Worm (Caenorhabditis elegans): ENCODE measurements around the gene twk-36.

twk-36 gene

ce11 chrV:17724704-17725103, 22.2 kb downstream of the twk-36 start, which contains the start of gene fat-5:
TSS of gene fat-5 (plus strand) at chrV:17725004.
- TF ChIP-seq nfya-1 (tag; optimal IDR thresholded peaks at IDR 0.05; ENCODE audit: insufficient read depth) (no peak), snpc-4 (tag; optimal IDR thresholded peaks at IDR 0.05) (no peak), jun-1 (tag; optimal IDR thresholded peaks at IDR 0.05) (no peak), fkh-2 (tag; optimal IDR thresholded peaks at IDR 0.05) (no peak), zag-1 (tag; optimal IDR thresholded peaks at IDR 0.05) (no peak), ceh-16 (tag; optimal IDR thresholded peaks at IDR 0.05) (no peak), pqm-1 (tag; optimal IDR thresholded peaks at IDR 0.05) (no peak), pha-4 (tag; optimal IDR thresholded peaks at IDR 0.05) (no peak)

ce11 chrV:17723142-17723781, 23.6 kb downstream of the twk-36 start:
- peak; percentile 20 for TF ChIP-seq pha-4 (tag; optimal IDR thresholded peaks at IDR 0.05)
- no peak for TF ChIP-seq nhr-77 (tag; optimal IDR thresholded peaks at IDR 0.05)
- TF ChIP-seq elt-3 (tag; optimal IDR thresholded peaks at IDR 0.05), result no peak
- TF ChIP-seq nhr-76 (tag; optimal IDR thresholded peaks at IDR 0.05), result no peak
- peak; percentile 8 for TF ChIP-seq nhr-23 (tag; optimal IDR thresholded peaks at IDR 0.05)
- peak; percentile 52 for TF ChIP-seq elt-2 (tag; optimal IDR thresholded peaks at IDR 0.05)
- TF ChIP-seq pqm-1 (tag; optimal IDR thresholded peaks at IDR 0.05), result peak; percentile 58

- no peak for TF ChIP-seq lsy-12 (tag; optimal IDR thresholded peaks at IDR 0.05)
- no peak for TF ChIP-seq nhr-237 (tag; optimal IDR thresholded peaks at IDR 0.05)
- TF ChIP-seq nhr-76 (tag; optimal IDR thresholded peaks at IDR 0.05), result no peak
- no peak for TF ChIP-seq ceh-28 (tag; optimal IDR thresholded peaks at IDR 0.05)
- TF ChIP-seq mml-1 (tag; optimal IDR thresholded peaks at IDR 0.05), result no peak
- TF ChIP-seq egl-5 (tag; optimal IDR thresholded peaks at IDR 0.05), result no peak
- no peak for TF ChIP-seq zag-1 (tag; optimal IDR thresholded peaks at IDR 0.05)
- no peak for TF ChIP-seq fkh-2 (tag; optimal IDR thresholded peaks at IDR 0.05)
- no peak for TF ChIP-seq pha-4 (tag; optimal IDR thresholded peaks at IDR 0.05)
- TF ChIP-seq tbx-2 (tag; optimal IDR thresholded peaks at IDR 0.05), result no peak
- no peak for TF ChIP-seq ztf-4 (tag; optimal IDR thresholded peaks at IDR 0.05)
- TF ChIP-seq nfya-1 (tag; optimal IDR thresholded peaks at IDR 0.05; ENCODE audit: insufficient read depth), result no peak
- no peak for TF ChIP-seq elt-1 (tag; optimal IDR thresholded peaks at IDR 0.05)
- no peak for TF ChIP-seq mdl-1 (tag; optimal IDR thresholded peaks at IDR 0.05)
- TF ChIP-seq nhr-77 (tag; optimal IDR thresholded peaks at IDR 0.05), result no peak
- no peak for TF ChIP-seq unc-62 (GFP tag; optimal IDR thresholded peaks at IDR 0.05)
- no peak for TF ChIP-seq ceh-16 (tag; optimal IDR thresholded peaks at IDR 0.05)
Measured at ce11 chrV:17722553-17722952, 24.3 kb downstream of the twk-36 start.

ce11 chrV:17721709-17722108, 25.1 kb downstream of the twk-36 start:
- no peak for TF ChIP-seq skn-1 (tag; optimal IDR thresholded peaks at IDR 0.05)
- no peak for TF ChIP-seq ZK546.5 (tag; optimal IDR thresholded peaks at IDR 0.05)
- no peak for TF ChIP-seq unc-62 (GFP tag; optimal IDR thresholded peaks at IDR 0.05)
- TF ChIP-seq elt-1 (tag; optimal IDR thresholded peaks at IDR 0.05), result no peak
- TF ChIP-seq lin-15B (tag; optimal IDR thresholded peaks at IDR 0.05), result no peak
- TF ChIP-seq hmg-11 (tag; optimal IDR thresholded peaks at IDR 0.05), result no peak
- TF ChIP-seq nhr-237 (tag; optimal IDR thresholded peaks at IDR 0.05), result no peak
- no peak for TF ChIP-seq unc-39 (tag; optimal IDR thresholded peaks at IDR 0.05)
- no peak for TF ChIP-seq daf-12 (tag; optimal IDR thresholded peaks at IDR 0.05)
- TF ChIP-seq pha-4 (tag; optimal IDR thresholded peaks at IDR 0.05), result peak; percentile 47
- TF ChIP-seq ceh-28 (tag; optimal IDR thresholded peaks at IDR 0.05), result peak; percentile 19
- no peak for TF ChIP-seq lsy-12 (tag; optimal IDR thresholded peaks at IDR 0.05)
- no peak for TF ChIP-seq nhr-28 (tag; optimal IDR thresholded peaks at IDR 0.05)
- no peak for TF ChIP-seq elt-3 (tag; optimal IDR thresholded peaks at IDR 0.05)
- TF ChIP-seq pqm-1 (tag; optimal IDR thresholded peaks at IDR 0.05), result peak; percentile 98
- TF ChIP-seq nhr-23 (tag; optimal IDR thresholded peaks at IDR 0.05), result no peak
- TF ChIP-seq fos-1 (tag; optimal IDR thresholded peaks at IDR 0.05), result no peak
- peak; percentile 35 for TF ChIP-seq egl-27 (tag; optimal IDR thresholded peaks at IDR 0.05)
- TF ChIP-seq elt-2 (tag; optimal IDR thresholded peaks at IDR 0.05), result peak; percentile 99
- TF ChIP-seq jun-1 (tag; optimal IDR thresholded peaks at IDR 0.05), result peak; percentile 84

- no peak for TF ChIP-seq mdl-1 (tag; optimal IDR thresholded peaks at IDR 0.05)
- no peak for TF ChIP-seq nhr-11 (tag; optimal IDR thresholded peaks at IDR 0.05)
- TF ChIP-seq lsy-12 (tag; optimal IDR thresholded peaks at IDR 0.05), result no peak
- no peak for TF ChIP-seq daf-12 (tag; optimal IDR thresholded peaks at IDR 0.05)
- TF ChIP-seq tbx-2 (tag; optimal IDR thresholded peaks at IDR 0.05), result no peak
- no peak for TF ChIP-seq hmg-11 (tag; optimal IDR thresholded peaks at IDR 0.05)
- TF ChIP-seq ceh-16 (tag; optimal IDR thresholded peaks at IDR 0.05), result no peak
- TF ChIP-seq unc-39 (tag; optimal IDR thresholded peaks at IDR 0.05), result no peak
- TF ChIP-seq R02D3.7 (tag; optimal IDR thresholded peaks at IDR 0.05), result no peak
- no peak for TF ChIP-seq fkh-2 (tag; optimal IDR thresholded peaks at IDR 0.05)
Measured at ce11 chrV:17718647-17719046, 28.2 kb downstream of the twk-36 start, which contains the start of gene str-77. TSS of gene str-77 (plus strand) at chrV:17718947.

Measured in whole organism, L3 larva.